Worm (Caenorhabditis elegans): ENCODE results near the gene F13A7.14.

The F13A7.14 gene

ce11 chrV:16401519-16401918 is at the start of gene F13A7.14:
Gene F13A7.14 (plus strand): TSS chrV:16401891.
- TF ChIP-seq tab-1 (GFP tag; IDR thresholded peaks at IDR 0.05) (no peak), ztf-29 (GFP tag; IDR thresholded peaks at IDR 0.05) (no peak), ref-1 (GFP tag; conservative IDR thresholded peaks at IDR 0.05) (no peak), med-1 (GFP tag; optimal IDR thresholded peaks at IDR 0.05; ENCODE audit: insufficient read depth) (no peak), klf-2 (GFP tag; conservative IDR thresholded peaks at IDR 0.05) (no peak), T22C8.4 (GFP tag; IDR thresholded peaks at IDR 0.05) (no peak), flt-1 (GFP tag; IDR thresholded peaks at IDR 0.05) (peak; percentile 74), cog-1 (tag; optimal IDR thresholded peaks at IDR 0.05) (peak; percentile 9), ztf-23 (GFP tag; IDR thresholded peaks at IDR 0.05) (peak; percentile 81)

- TF ChIP-seq ztf-29 (GFP tag; IDR thresholded peaks at IDR 0.05): no peak
- TF ChIP-seq flt-1 (GFP tag; IDR thresholded peaks at IDR 0.05): no peak
- TF ChIP-seq ref-1 (GFP tag; conservative IDR thresholded peaks at IDR 0.05): no peak
- no peak for TF ChIP-seq med-1 (GFP tag; optimal IDR thresholded peaks at IDR 0.05; ENCODE audit: insufficient read depth)
- no peak for TF ChIP-seq tab-1 (GFP tag; IDR thresholded peaks at IDR 0.05)
- TF ChIP-seq T22C8.4 (GFP tag; IDR thresholded peaks at IDR 0.05): no peak
- TF ChIP-seq klf-2 (GFP tag; conservative IDR thresholded peaks at IDR 0.05): no peak
- TF ChIP-seq ztf-23 (GFP tag; IDR thresholded peaks at IDR 0.05): no peak
- TF ChIP-seq cog-1 (tag; optimal IDR thresholded peaks at IDR 0.05): no peak
Measured at ce11 chrV:16352282-16352681, 49.4 kb upstream of the F13A7.14 start.

- TF ChIP-seq flt-1 (GFP tag; IDR thresholded peaks at IDR 0.05) (no peak), med-1 (GFP tag; optimal IDR thresholded peaks at IDR 0.05; ENCODE audit: insufficient read depth) (no peak), T22C8.4 (GFP tag; IDR thresholded peaks at IDR 0.05) (no peak), ref-1 (GFP tag; conservative IDR thresholded peaks at IDR 0.05) (no peak), ztf-29 (GFP tag; IDR thresholded peaks at IDR 0.05) (no peak), tab-1 (GFP tag; IDR thresholded peaks at IDR 0.05) (no peak), ztf-23 (GFP tag; IDR thresholded peaks at IDR 0.05) (no peak), cog-1 (tag; optimal IDR thresholded peaks at IDR 0.05) (no peak), klf-2 (GFP tag; conservative IDR thresholded peaks at IDR 0.05) (no peak)
Measured at ce11 chrV:16354675-16355074, 47.0 kb upstream of the F13A7.14 start.

ce11 chrV:16355941-16356340 is 45.8 kb upstream of the F13A7.14 start:
- TF ChIP-seq ztf-23 (GFP tag; IDR thresholded peaks at IDR 0.05) (no peak), cog-1 (tag; optimal IDR thresholded peaks at IDR 0.05) (peak; percentile 71), flt-1 (GFP tag; IDR thresholded peaks at IDR 0.05) (peak; percentile 79)

ce11 chrV:16356798-16357197 is 44.9 kb upstream of the F13A7.14 start:
- no peak for TF ChIP-seq med-1 (GFP tag; optimal IDR thresholded peaks at IDR 0.05; ENCODE audit: insufficient read depth)
- no peak for TF ChIP-seq ztf-23 (GFP tag; IDR thresholded peaks at IDR 0.05)
- TF ChIP-seq tab-1 (GFP tag; IDR thresholded peaks at IDR 0.05): no peak
- TF ChIP-seq flt-1 (GFP tag; IDR thresholded peaks at IDR 0.05): no peak
- no peak for TF ChIP-seq ref-1 (GFP tag; conservative IDR thresholded peaks at IDR 0.05)
- no peak for TF ChIP-seq klf-2 (GFP tag; conservative IDR thresholded peaks at IDR 0.05)

- TF ChIP-seq med-1 (GFP tag; optimal IDR thresholded peaks at IDR 0.05; ENCODE audit: insufficient read depth) (no peak), klf-2 (GFP tag; conservative IDR thresholded peaks at IDR 0.05) (no peak), flt-1 (GFP tag; IDR thresholded peaks at IDR 0.05) (no peak), T22C8.4 (GFP tag; IDR thresholded peaks at IDR 0.05) (peak; percentile 22; the same call in 1 of the 2 replicates), ref-1 (GFP tag; conservative IDR thresholded peaks at IDR 0.05) (no peak), tab-1 (GFP tag; IDR thresholded peaks at IDR 0.05) (no peak)
Measured at ce11 chrV:16357253-16357652, 44.4 kb upstream of the F13A7.14 start, which contains the start of gene pptr-1. Gene pptr-1 (plus strand): TSS chrV:16357521.

- TF ChIP-seq tab-1 (GFP tag; IDR thresholded peaks at IDR 0.05) (no peak), med-1 (GFP tag; optimal IDR thresholded peaks at IDR 0.05; ENCODE audit: insufficient read depth) (no peak), ztf-29 (GFP tag; IDR thresholded peaks at IDR 0.05) (no peak), klf-2 (GFP tag; conservative IDR thresholded peaks at IDR 0.05) (no peak), flt-1 (GFP tag; IDR thresholded peaks at IDR 0.05) (no peak), T22C8.4 (GFP tag; IDR thresholded peaks at IDR 0.05) (no peak), ref-1 (GFP tag; conservative IDR thresholded peaks at IDR 0.05) (no peak), ztf-23 (GFP tag; IDR thresholded peaks at IDR 0.05) (no peak), cog-1 (tag; optimal IDR thresholded peaks at IDR 0.05) (no peak)
Measured at ce11 chrV:16361350-16361749, 40.3 kb upstream of the F13A7.14 start.

- TF ChIP-seq klf-2 (GFP tag; conservative IDR thresholded peaks at IDR 0.05) (no peak), ztf-23 (GFP tag; IDR thresholded peaks at IDR 0.05) (no peak), cog-1 (tag; optimal IDR thresholded peaks at IDR 0.05) (no peak), med-1 (GFP tag; optimal IDR thresholded peaks at IDR 0.05; ENCODE audit: insufficient read depth) (no peak), T22C8.4 (GFP tag; IDR thresholded peaks at IDR 0.05) (no peak), ref-1 (GFP tag; conservative IDR thresholded peaks at IDR 0.05) (no peak), tab-1 (GFP tag; IDR thresholded peaks at IDR 0.05) (no peak), flt-1 (GFP tag; IDR thresholded peaks at IDR 0.05) (no peak), ztf-29 (GFP tag; IDR thresholded peaks at IDR 0.05) (no peak)
Measured at ce11 chrV:16367575-16367974, 34.1 kb upstream of the F13A7.14 start, which contains the start of gene W08G11.3. Gene W08G11.3 (plus strand): TSS chrV:16367681.

- no peak for TF ChIP-seq ref-1 (GFP tag; conservative IDR thresholded peaks at IDR 0.05)
- no peak for TF ChIP-seq med-1 (GFP tag; optimal IDR thresholded peaks at IDR 0.05; ENCODE audit: insufficient read depth)
- no peak for TF ChIP-seq ztf-29 (GFP tag; IDR thresholded peaks at IDR 0.05)
- no peak for TF ChIP-seq klf-2 (GFP tag; conservative IDR thresholded peaks at IDR 0.05)
- no peak for TF ChIP-seq tab-1 (GFP tag; IDR thresholded peaks at IDR 0.05)
- TF ChIP-seq flt-1 (GFP tag; IDR thresholded peaks at IDR 0.05): no peak
- TF ChIP-seq T22C8.4 (GFP tag; IDR thresholded peaks at IDR 0.05): peak; percentile 53; the same call in 1 of the 2 replicates
Measured at ce11 chrV:16368143-16368542, 33.5 kb upstream of the F13A7.14 start.

ce11 chrV:16370039-16370438 is 31.7 kb upstream of the F13A7.14 start:
- TF ChIP-seq tab-1 (GFP tag; IDR thresholded peaks at IDR 0.05) (peak; percentile 83), med-1 (GFP tag; optimal IDR thresholded peaks at IDR 0.05; ENCODE audit: insufficient read depth) (peak; percentile 32), flt-1 (GFP tag; IDR thresholded peaks at IDR 0.05) (peak; percentile 90), ztf-23 (GFP tag; IDR thresholded peaks at IDR 0.05) (peak; percentile 79), ref-1 (GFP tag; conservative IDR thresholded peaks at IDR 0.05) (peak; percentile 61), klf-2 (GFP tag; conservative IDR thresholded peaks at IDR 0.05) (peak; percentile 68; the same call in 1 of the 2 replicates), T22C8.4 (GFP tag; IDR thresholded peaks at IDR 0.05) (peak; percentile 58; the same call in 1 of the 2 replicates), ztf-29 (GFP tag; IDR thresholded peaks at IDR 0.05) (no peak), cog-1 (tag; optimal IDR thresholded peaks at IDR 0.05) (peak; percentile 34)

Measured in whole organism, midembryonic.